Fruit fly (Drosophila melanogaster) whole organism, prepupa: Measurements from ENCODE around the gene Bicra.

ENCODE experiments used
- CG10631 ChIP-seq: fragments of 200-800 bp; sonication (Bioruptor generic); optimal IDR thresholded peaks from 2 replicates; lab custom pipeline; 2016; ENCODE audit warnings: missing biosample characterization, missing genetic modification characterization
- CG10669 ChIP-seq: fragments of 200-800 bp; sonication (Bioruptor generic); optimal IDR thresholded peaks from 3 replicates; lab custom pipeline; 2018; ENCODE audit warnings: missing biosample characterization, mild to moderate bottlenecking, missing genetic modification characterization, moderate library complexity
- CG11762 ChIP-seq: fragments of 200-800 bp; sonication (Bioruptor generic); optimal IDR thresholded peaks from 3 replicates; lab custom pipeline; 2016; ENCODE audit warnings: missing biosample characterization, missing genetic modification characterization; ENCODE audit not compliant: insufficient read depth
- CG15336 ChIP-seq: fragments of 200-800 bp; sonication (Bioruptor generic); IDR thresholded peaks from 2 replicates; pipeline ENCODE4 v1.3.6; 2022; ENCODE audit warnings: missing biosample characterization, missing genetic modification characterization
- CG1621 ChIP-seq: fragments of 200-800 bp; sonication (Bioruptor generic); optimal IDR thresholded peaks from 3 replicates; lab custom pipeline; 2018; ENCODE audit warnings: missing biosample characterization, mild to moderate bottlenecking, missing genetic modification characterization
- CG16779 ChIP-seq: fragments of 200-800 bp; sonication (Bioruptor generic); optimal IDR thresholded peaks from 3 replicates; lab custom pipeline; 2017; ENCODE audit warnings: missing biosample characterization, mild to moderate bottlenecking, missing genetic modification characterization
- CG3032 ChIP-seq: fragments of 200-800 bp; optimal IDR thresholded peaks from 2 replicates; lab custom pipeline; 2019; ENCODE audit warnings: missing biosample characterization, mild to moderate bottlenecking, missing genetic modification characterization, moderate library complexity
- CG34406 ChIP-seq: fragments of 200-800 bp; sonication (Bioruptor generic); optimal IDR thresholded peaks from 3 replicates; lab custom pipeline; 2016; ENCODE audit warnings: missing biosample characterization, missing genetic modification characterization
- CG3919 ChIP-seq: fragments of 200-800 bp; sonication (Bioruptor generic); optimal IDR thresholded peaks from 3 replicates; lab custom pipeline; 2016; ENCODE audit warnings: missing biosample characterization, missing genetic modification characterization
- CG4318 ChIP-seq: fragments of 200-800 bp; sonication (Bioruptor generic); optimal IDR thresholded peaks from 3 replicates; lab custom pipeline; 2017; ENCODE audit warnings: missing biosample characterization, mild to moderate bottlenecking, missing genetic modification characterization
- CG6163 ChIP-seq: fragments of 200-800 bp; sonication (Bioruptor generic); IDR thresholded peaks from 3 replicates; pipeline ENCODE4 v1.3.6; 2022; ENCODE audit warnings: missing biosample characterization, missing genetic modification characterization
- CG6276 ChIP-seq: fragments of 200-800 bp; sonication (Bioruptor generic); optimal IDR thresholded peaks from 2 replicates; lab custom pipeline; 2017; ENCODE audit warnings: missing biosample characterization, mild to moderate bottlenecking, missing genetic modification characterization
- Eip75B ChIP-seq: fragments of 200-800 bp; sonication (Bioruptor generic); optimal IDR thresholded peaks from 3 replicates; lab custom pipeline; 2016; ENCODE audit warnings: missing biosample characterization, missing genetic modification characterization
- Eip93F ChIP-seq: fragments of 200-800 bp; sonication (Bioruptor generic); optimal IDR thresholded peaks from 2 replicates; lab custom pipeline; 2016; ENCODE audit warnings: missing biosample characterization, mild to moderate bottlenecking, missing genetic modification characterization
- Ets21C ChIP-seq: fragments of 200-800 bp; sonication (Bioruptor generic); optimal IDR thresholded peaks from 3 replicates; lab custom pipeline; 2016; ENCODE audit warnings: missing biosample characterization, missing genetic modification characterization
- Ets96B ChIP-seq: fragments of 200-800 bp; optimal IDR thresholded peaks from 2 replicates; lab custom pipeline; 2019; ENCODE audit warnings: missing biosample characterization, mild to moderate bottlenecking, missing genetic modification characterization, moderate library complexity
- Gug ChIP-seq: fragments of 200-800 bp; sonication (Bioruptor generic); IDR thresholded peaks from 2 replicates; pipeline ENCODE4 v1.3.6; 2022; ENCODE audit warnings: missing biosample characterization, missing genetic modification characterization
- Lpt ChIP-seq: fragments of 200-800 bp; sonication (Bioruptor generic); optimal IDR thresholded peaks from 3 replicates; lab custom pipeline; 2016; ENCODE audit warnings: missing biosample characterization, missing genetic modification characterization
- Met ChIP-seq: fragments of 200-800 bp; sonication (Bioruptor generic); optimal IDR thresholded peaks from 3 replicates; lab custom pipeline; 2016; ENCODE audit warnings: missing biosample characterization, missing genetic modification characterization
- OdsH ChIP-seq: fragments of 200-800 bp; sonication (Bioruptor generic); optimal IDR thresholded peaks from 3 replicates; lab custom pipeline; 2016; ENCODE audit warnings: missing biosample characterization, missing genetic modification characterization
- Smox ChIP-seq: fragments of 200-800 bp; sonication (Bioruptor generic); optimal IDR thresholded peaks from 3 replicates; lab custom pipeline; 2016; ENCODE audit warnings: missing biosample characterization, missing genetic modification characterization
- Sox14 ChIP-seq: fragments of 200-800 bp; sonication (Bioruptor generic); optimal IDR thresholded peaks from 3 replicates; lab custom pipeline; 2016; ENCODE audit warnings: missing biosample characterization, missing genetic modification characterization
- Sox15 ChIP-seq: fragments of 200-800 bp; sonication (Bioruptor generic); optimal IDR thresholded peaks from 3 replicates; lab custom pipeline; 2016; ENCODE audit warnings: missing biosample characterization, missing genetic modification characterization
- cyc ChIP-seq: fragments of 200-800 bp; sonication (Bioruptor generic); optimal IDR thresholded peaks from 3 replicates; lab custom pipeline; 2016; ENCODE audit warnings: missing biosample characterization, missing genetic modification characterization
- dac ChIP-seq: fragments of 200-800 bp; sonication (Bioruptor generic); optimal IDR thresholded peaks from 2 replicates; lab custom pipeline; 2017; ENCODE audit warnings: missing biosample characterization, mild to moderate bottlenecking, missing genetic modification characterization
- eg ChIP-seq: fragments of 200-800 bp; sonication (Bioruptor generic); IDR thresholded peaks from 3 replicates; pipeline ENCODE4 v1.3.6; 2022; ENCODE audit warnings: missing biosample characterization, missing genetic modification characterization
- esn ChIP-seq: fragments of 200-800 bp; sonication (Bioruptor generic); optimal IDR thresholded peaks from 2 replicates; lab custom pipeline; 2016; ENCODE audit warnings: missing biosample characterization, mild to moderate bottlenecking, missing genetic modification characterization, moderate library complexity
- fd59A ChIP-seq: fragments of 200-800 bp; sonication (Bioruptor generic); optimal IDR thresholded peaks from 2 replicates; lab custom pipeline; 2017; ENCODE audit warnings: missing biosample characterization, mild to moderate bottlenecking, missing genetic modification characterization, missing genetic modification reagents
- fkh ChIP-seq: fragments of 200-800 bp; sonication (Bioruptor generic); optimal IDR thresholded peaks from 3 replicates; lab custom pipeline; 2017; ENCODE audit warnings: missing biosample characterization, mild to moderate bottlenecking, missing genetic modification characterization, moderate library complexity
- lz ChIP-seq: fragments of 200-800 bp; sonication (Bioruptor generic); optimal IDR thresholded peaks from 3 replicates; lab custom pipeline; 2016; ENCODE audit warnings: missing biosample characterization, missing genetic modification characterization
- pdm3 ChIP-seq: fragments of 200-800 bp; sonication (Bioruptor generic); optimal IDR thresholded peaks from 3 replicates; lab custom pipeline; 2016; ENCODE audit warnings: missing biosample characterization, missing genetic modification characterization
- ss ChIP-seq, 2 experiments: fragments of 200-800 bp; sonication (Bioruptor generic); optimal IDR thresholded peaks; 2 replicates in 1 of 2; 3 replicates in 1 of 2; lab custom pipeline; 2017 to 2018; ENCODE audit warnings: mild to moderate bottlenecking in 2 of 2, missing biosample characterization in 2 of 2, missing genetic modification characterization in 2 of 2, moderate library complexity in 1 of 2
- svp ChIP-seq: fragments of 200-800 bp; sonication (Bioruptor generic); peaks from one replicate; lab custom pipeline; 2016; ENCODE audit warnings: missing biosample characterization, missing genetic modification characterization
- vri ChIP-seq: fragments of 200-800 bp; sonication (Bioruptor generic); optimal IDR thresholded peaks from 3 replicates; lab custom pipeline; 2016; ENCODE audit warnings: missing biosample characterization, mild to moderate bottlenecking, missing genetic modification characterization

The Bicra gene

DNA sequence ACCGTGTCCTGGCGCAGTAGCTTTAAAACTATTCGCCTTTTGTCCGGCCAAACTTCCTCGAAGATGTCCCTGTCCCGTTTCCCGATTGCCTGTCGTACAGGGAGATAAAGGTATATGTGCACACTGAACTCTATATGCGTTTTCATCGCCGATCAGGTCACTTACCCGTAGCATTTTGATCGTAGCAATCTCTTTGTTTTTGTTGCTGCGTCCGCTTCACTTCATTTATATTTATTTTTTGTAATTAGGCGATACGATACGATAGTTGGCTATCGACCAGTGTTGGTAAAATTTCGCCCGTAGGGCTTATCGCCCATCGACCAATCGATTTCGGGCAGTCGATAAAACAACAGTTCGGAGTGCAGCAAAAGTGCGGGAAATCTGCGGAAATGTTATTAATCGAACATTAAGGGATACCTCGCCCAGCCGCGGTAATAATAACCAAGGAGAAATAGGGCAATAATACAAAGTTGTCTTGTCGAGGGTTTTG is at the start of gene Bicra, which contains the start of gene Cul5 (continued):
- peak; percentile 61 for TF ChIP-seq Sox14 (GFP tag; lab: Kevin White, UChicago)
- TF ChIP-seq CG1621 (tag; lab: Kevin White, UChicago), result no peak
- no peak for TF ChIP-seq Sox15 (GFP tag; lab: Kevin White, UChicago)
- TF ChIP-seq CG11762 (GFP tag; lab: Kevin White, UChicago), result no peak
- TF ChIP-seq cyc (GFP tag; lab: Kevin White, UChicago), result no peak
- peak; percentile 45 for TF ChIP-seq vri (GFP tag; lab: Kevin White, UChicago)
- no peak for TF ChIP-seq Ets21C (GFP tag; lab: Kevin White, UChicago)

DNA sequence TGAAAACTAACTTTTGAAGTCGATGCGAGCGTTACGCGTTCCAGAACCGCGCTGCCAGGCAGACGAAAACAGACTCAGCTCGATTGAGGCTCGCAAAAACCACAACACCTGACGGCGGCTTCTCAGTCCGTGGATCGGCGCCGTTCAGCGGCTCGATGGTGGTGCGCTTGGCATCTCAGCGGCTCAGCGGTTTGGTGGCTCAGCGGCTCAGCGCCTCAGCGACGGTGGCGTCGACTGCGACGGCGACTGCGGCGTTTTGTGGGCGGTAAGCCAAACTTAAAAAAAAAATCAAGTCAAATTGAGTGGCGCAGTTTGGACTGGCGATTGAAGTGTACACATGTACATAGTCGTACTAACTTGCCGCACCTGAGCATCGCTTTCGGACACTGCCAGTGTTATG is 42.5 kb upstream of the Bicra start, which contains the start of gene wat:
TSS of gene wat (minus strand) at position 41 of the 400 bp plus-strand sequence.
- TF ChIP-seq eg (GFP tag; lab: Robert Waterston, UW), result 0 out of 3 replicates have a peak, but pooled peaks have one; percentile 18
- no peak for TF ChIP-seq Eip75B (GFP tag; lab: Kevin White, UChicago)

DNA sequence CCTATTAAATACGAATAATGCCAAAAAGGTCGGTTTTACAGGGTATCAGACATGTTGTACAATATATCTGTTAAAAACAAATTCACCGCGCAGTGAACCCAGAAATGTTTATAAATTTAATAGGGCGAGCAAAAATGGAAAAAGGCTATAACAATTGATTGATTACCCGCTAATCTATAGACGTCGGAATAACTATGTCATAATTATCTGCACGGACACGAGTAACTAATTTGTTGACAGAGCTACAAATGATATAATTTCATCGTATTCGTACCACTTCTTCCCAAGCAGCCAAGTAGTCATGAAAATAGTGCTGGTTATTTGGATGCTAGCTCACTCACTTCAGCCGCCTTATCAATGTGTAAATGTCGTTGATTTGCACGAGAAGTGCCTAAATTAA is 38.2 kb upstream of the Bicra start, which contains the start of gene CG14518:
TSS of gene CG14518 (plus strand) at position 301 of the 400 bp plus-strand sequence.
- TF ChIP-seq CG34406 (GFP tag; lab: Kevin White, UChicago), result no peak
- no peak for TF ChIP-seq CG16779
- no peak for TF ChIP-seq pdm3
- TF ChIP-seq Smox (GFP tag; lab: Kevin White, UChicago), result no peak
- TF ChIP-seq Met (GFP tag; lab: Kevin White, UChicago), result no peak
- no peak for TF ChIP-seq CG6163 (GFP tag; lab: Robert Waterston, UW)
- no peak for TF ChIP-seq Ets96B (tag; lab: Kevin White, UChicago)
- no peak for TF ChIP-seq cyc (GFP tag; lab: Kevin White, UChicago)
- TF ChIP-seq svp (GFP tag; lab: Kevin White, UChicago), result no peak
- no peak for TF ChIP-seq Lpt (GFP tag; lab: Kevin White, UChicago)
- no peak for TF ChIP-seq CG10669
- no peak for TF ChIP-seq CG3032 (tag; lab: Kevin White, UChicago)
- no peak for TF ChIP-seq OdsH (GFP tag; lab: Kevin White, UChicago)
- no peak for TF ChIP-seq CG6276 (GFP tag; lab: Kevin White, UChicago)
- no peak for TF ChIP-seq Gug

DNA sequence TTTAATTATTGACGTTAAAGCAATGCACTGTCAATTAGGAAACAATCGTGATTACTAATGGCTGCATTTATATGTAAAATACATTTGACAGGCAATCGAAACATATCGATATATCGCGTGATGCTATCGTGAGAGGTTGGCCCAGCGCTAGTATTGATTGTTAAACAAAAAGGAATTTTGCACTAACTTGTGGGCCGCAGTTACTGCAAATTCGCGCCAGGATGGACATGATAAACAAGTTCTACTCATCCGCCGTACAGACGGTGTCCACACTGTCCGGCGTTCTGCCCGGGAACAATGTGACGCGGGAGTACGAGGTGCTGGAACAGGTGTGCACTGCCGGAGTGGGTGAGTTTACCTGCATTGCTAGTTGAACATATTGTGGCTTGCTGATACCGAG is 35.7 kb upstream of the Bicra start, which contains the start of the genes eIF4E6 and CG1951:
TSS of gene eIF4E6 (minus strand) at position 53 of the 400 bp plus-strand sequence.
TSS of gene CG1951 (plus strand) at position 115 of the 400 bp plus-strand sequence.
- TF ChIP-seq svp (GFP tag; lab: Kevin White, UChicago), result no peak
- TF ChIP-seq CG15336 (GFP tag; lab: Robert Waterston, UW), result no peak; the same call in 1 of the 2 replicates
- no peak for TF ChIP-seq Eip93F (GFP tag; lab: Kevin White, UChicago)
- peak; percentile 28 for TF ChIP-seq fkh (GFP tag; lab: Kevin White, UChicago)
- peak in 1 of 2 experiments; percentile 6 for TF ChIP-seq ss (GFP tag; optimal IDR thresholded peaks at IDR 0.05; lab: Kevin White, UChicago)
- no peak for TF ChIP-seq Ets96B (tag; lab: Kevin White, UChicago)
- TF ChIP-seq esn (GFP tag; lab: Kevin White, UChicago), result peak; percentile 17
- no peak for TF ChIP-seq lz (GFP tag; lab: Kevin White, UChicago)
- TF ChIP-seq Sox14 (GFP tag; lab: Kevin White, UChicago), result peak; percentile 72
- TF ChIP-seq CG3032 (tag; lab: Kevin White, UChicago), result peak; percentile 9
- TF ChIP-seq CG3919 (GFP tag; lab: Kevin White, UChicago), result no peak
- no peak for TF ChIP-seq Lpt (GFP tag; lab: Kevin White, UChicago)
- no peak for TF ChIP-seq CG4318 (GFP tag; lab: Kevin White, UChicago)
- no peak for TF ChIP-seq OdsH (GFP tag; lab: Kevin White, UChicago)
- no peak for TF ChIP-seq dac (GFP tag; lab: Kevin White, UChicago)
- no peak for TF ChIP-seq CG10631 (GFP tag; lab: Kevin White, UChicago)
- no peak for TF ChIP-seq fd59A (GFP tag; lab: Kevin White, UChicago)
